Fruit fly (Drosophila melanogaster) whole organism, adult: ENCODE data around the gene Traf6.

Experiments
- CG11617 ChIP-seq: fragments of 200-800 bp; sonication (Bioruptor generic); optimal IDR thresholded peaks from 2 replicates; lab custom pipeline; 2017; ENCODE audit warnings: mild to moderate bottlenecking, missing biosample characterization, missing genetic modification reagents, missing genetic modification characterization
- CG12768 ChIP-seq: fragments of 200-800 bp; sonication (Bioruptor generic); optimal IDR thresholded peaks from 2 replicates; lab custom pipeline; 2017; ENCODE audit warnings: missing biosample characterization, missing genetic modification characterization, mild to moderate bottlenecking, moderate library complexity, missing genetic modification reagents
- CG14711 ChIP-seq: fragments of 200-800 bp; sonication (Bioruptor generic); optimal IDR thresholded peaks from 2 replicates; lab custom pipeline; 2018; ENCODE audit warnings: missing biosample characterization, mild to moderate bottlenecking, missing genetic modification characterization, moderate library complexity
- CG1620 ChIP-seq: fragments of 200-800 bp; sonication (Bioruptor generic); optimal IDR thresholded peaks from 2 replicates; lab custom pipeline; 2016; ENCODE audit warnings: missing biosample characterization, missing genetic modification characterization
- CG33017 ChIP-seq: fragments of 200-800 bp; sonication (Bioruptor generic); optimal IDR thresholded peaks from 2 replicates; lab custom pipeline; 2018; ENCODE audit warnings: missing biosample characterization, mild to moderate bottlenecking, missing genetic modification characterization, moderate library complexity
- CG5204 ChIP-seq: fragments of 200-800 bp; sonication (Bioruptor generic); optimal IDR thresholded peaks from 2 replicates; lab custom pipeline; 2016; ENCODE audit warnings: missing biosample characterization, missing genetic modification characterization
- CG7045 ChIP-seq: fragments of 200-800 bp; sonication (Bioruptor generic); optimal IDR thresholded peaks from 2 replicates; lab custom pipeline; 2017; ENCODE audit warnings: missing biosample characterization, mild to moderate bottlenecking, missing genetic modification characterization
- CG7101 ChIP-seq: fragments of 200-800 bp; sonication (Bioruptor generic); optimal IDR thresholded peaks from 2 replicates; lab custom pipeline; 2018; ENCODE audit warnings: missing biosample characterization, mild to moderate bottlenecking, missing genetic modification characterization, moderate library complexity
- Clk ChIP-seq: fragments of 200-800 bp; sonication (Bioruptor generic); optimal IDR thresholded peaks from 2 replicates; lab custom pipeline; 2017; ENCODE audit warnings: missing biosample characterization, missing genetic modification characterization
- Crg-1 ChIP-seq: fragments of 200-800 bp; sonication (Bioruptor generic); optimal IDR thresholded peaks from 2 replicates; lab custom pipeline; 2016; ENCODE audit warnings: missing biosample characterization, missing genetic modification characterization
- Hr96 ChIP-seq: fragments of 200-800 bp; sonication (Bioruptor generic); optimal IDR thresholded peaks from 2 replicates; lab custom pipeline; 2016; ENCODE audit warnings: missing biosample characterization, missing genetic modification characterization
- Mnt ChIP-seq: fragments of 200-800 bp; sonication (Bioruptor generic); optimal IDR thresholded peaks from 2 replicates; lab custom pipeline; 2016; ENCODE audit warnings: missing biosample characterization, mild to moderate bottlenecking, missing genetic modification characterization
- bab1 ChIP-seq: fragments of 200-800 bp; sonication (Bioruptor generic); optimal IDR thresholded peaks from 3 replicates; lab custom pipeline; 2019; ENCODE audit warnings: missing biosample characterization, mild to moderate bottlenecking, missing genetic modification characterization, moderate library complexity
- cic ChIP-seq: fragments of 200-800 bp; sonication (Bioruptor generic); optimal IDR thresholded peaks from 2 replicates; lab custom pipeline; 2017; ENCODE audit warnings: missing biosample characterization, mild to moderate bottlenecking, missing genetic modification characterization, moderate library complexity
- cnc ChIP-seq, 2 experiments: fragments of >200 bp; optimal IDR thresholded peaks; 2 replicates each; lab custom pipeline; 2017
- kay ChIP-seq: fragments of 200-800 bp; sonication (Bioruptor generic); peaks from one replicate; lab custom pipeline; 2016; ENCODE audit warnings: missing biosample characterization, missing genetic modification characterization, borderline replicate concordance
- ovo ChIP-seq: fragments of 200-800 bp; sonication (Bioruptor generic); optimal IDR thresholded peaks from 2 replicates; lab custom pipeline; 2016; ENCODE audit warnings: missing biosample characterization, missing genetic modification characterization
- pad ChIP-seq: fragments of 200-800 bp; sonication (Bioruptor generic); optimal IDR thresholded peaks from 3 replicates; lab custom pipeline; 2017; ENCODE audit warnings: missing biosample characterization, missing genetic modification characterization, mild to moderate bottlenecking, moderate library complexity, missing genetic modification reagents
- tj ChIP-seq: fragments of 200-800 bp; sonication (Bioruptor generic); optimal IDR thresholded peaks from 3 replicates; lab custom pipeline; 2017; ENCODE audit warnings: missing biosample characterization, mild to moderate bottlenecking, missing genetic modification characterization, moderate library complexity
- toe ChIP-seq: fragments of 200-800 bp; sonication (Bioruptor generic); optimal IDR thresholded peaks from 2 replicates; lab custom pipeline; 2016; ENCODE audit warnings: missing biosample characterization, missing genetic modification characterization

The Traf6 gene

DNA sequence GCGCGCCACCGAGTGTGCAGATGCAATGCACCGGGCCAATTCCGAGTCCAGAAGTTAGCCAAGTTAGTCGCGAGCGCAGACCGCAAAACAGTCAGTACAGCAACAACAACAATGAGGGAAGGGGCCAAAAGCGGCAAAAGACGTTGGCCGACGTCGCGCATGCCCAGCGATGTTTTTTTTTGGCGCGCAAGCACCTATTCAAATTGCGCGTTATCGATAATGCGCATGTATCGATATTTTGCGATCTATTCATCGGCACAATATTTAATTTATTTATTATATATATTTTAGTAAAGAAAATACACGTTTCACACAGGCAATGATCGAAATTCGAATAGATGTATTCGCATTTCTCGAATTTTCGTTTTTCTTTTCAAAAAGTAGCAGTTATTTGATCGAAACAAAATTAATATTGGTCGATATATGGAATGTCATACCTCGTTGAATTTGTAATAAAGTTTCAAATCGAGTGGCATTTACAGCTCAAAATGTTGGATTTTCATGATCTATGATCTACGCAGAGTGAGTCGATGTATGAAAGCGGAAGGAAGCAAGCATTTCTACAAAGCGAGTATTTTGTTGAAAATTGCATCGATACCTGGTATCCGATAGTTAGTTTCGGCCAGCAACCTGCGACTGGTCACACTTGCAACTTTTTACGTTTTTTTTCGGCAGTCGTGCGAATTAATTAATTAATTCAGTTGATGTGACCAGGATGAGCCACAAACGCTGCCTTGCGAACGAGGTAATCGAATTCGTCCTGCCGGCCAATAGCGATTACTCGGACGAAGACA lies 27.8 kb downstream of the Traf6 start, which contains the start of gene CG2116:
CG2116 (plus strand) TSS at position 609 of the 794 bp plus-strand sequence.
- TF ChIP-seq pad (GFP tag; lab: Kevin White, UChicago) (peak; percentile 25), toe (GFP tag; lab: Kevin White, UChicago) (peak; percentile 8), CG33017 (tag; lab: Kevin White, UChicago) (no peak), ovo (GFP tag; lab: Kevin White, UChicago) (no peak), bab1 (GFP tag; lab: Kevin White, UChicago) (peak; percentile 14), kay (GFP tag; lab: Kevin White, UChicago) (no peak), Mnt (GFP tag; lab: Kevin White, UChicago) (peak; percentile 47), tj (GFP tag; lab: Kevin White, UChicago) (no peak), CG7101 (peak; percentile 7), CG1620 (peak; percentile 24), cnc (optimal IDR thresholded peaks at IDR 0.05; lab: Kevin White, UChicago) (no peak), cic (GFP tag; lab: Kevin White, UChicago) (no peak)

DNA sequence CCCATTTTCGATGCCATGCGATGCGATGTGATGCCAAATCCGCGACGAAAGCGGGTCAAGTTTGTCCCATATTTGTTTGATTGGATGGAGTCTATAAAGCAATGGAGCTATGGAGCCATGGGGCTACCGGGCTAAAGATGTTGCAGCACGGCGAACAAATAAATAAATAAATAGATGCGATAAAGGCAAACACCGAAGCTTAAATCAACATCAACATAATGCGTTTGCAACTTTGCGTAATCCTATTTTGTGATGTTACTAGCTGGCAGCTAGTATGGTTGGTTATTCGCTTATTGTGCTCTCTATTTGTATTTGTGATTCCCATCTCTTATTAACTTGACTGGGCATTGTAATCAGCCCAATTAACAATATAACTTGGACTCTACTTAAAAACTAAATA lies 29.1 kb downstream of the Traf6 start:
- no peak for TF ChIP-seq CG7045
- TF ChIP-seq CG7101 = no peak
- TF ChIP-seq toe (GFP tag; lab: Kevin White, UChicago) = no peak
- no peak for TF ChIP-seq CG12768 (GFP tag; lab: Kevin White, UChicago)
- TF ChIP-seq Hr96 = no peak
- no peak for TF ChIP-seq pad (GFP tag; lab: Kevin White, UChicago)
- no peak for TF ChIP-seq bab1 (GFP tag; lab: Kevin White, UChicago)
- no peak for TF ChIP-seq kay (GFP tag; lab: Kevin White, UChicago)
- no peak for TF ChIP-seq tj (GFP tag; lab: Kevin White, UChicago)
- no peak for TF ChIP-seq CG11617 (GFP tag; lab: Kevin White, UChicago)
- TF ChIP-seq cnc (optimal IDR thresholded peaks at IDR 0.05; lab: Kevin White, UChicago) = no peak

DNA sequence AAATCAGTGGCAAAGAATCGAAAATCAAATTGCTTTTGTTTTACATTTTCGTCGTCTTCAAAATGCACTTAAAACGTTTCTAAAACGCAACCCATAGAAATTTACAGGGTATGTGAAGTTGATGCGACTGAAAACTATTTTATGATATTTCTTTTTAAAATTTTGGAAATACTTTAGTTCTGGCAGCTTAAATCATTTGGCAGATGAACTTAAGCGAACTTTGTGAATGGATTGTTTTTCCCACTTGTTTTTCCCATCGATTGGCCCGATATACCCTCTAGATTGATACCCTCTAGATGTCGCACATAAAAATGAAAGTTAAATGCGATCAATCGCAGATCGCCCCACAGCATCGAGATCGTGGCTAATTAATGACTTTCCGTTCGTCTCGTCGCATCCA lies 31.0 kb downstream of the Traf6 start:
- TF ChIP-seq pad (GFP tag; lab: Kevin White, UChicago) (no peak), CG5204 (GFP tag; lab: Kevin White, UChicago) (no peak), CG7045 (no peak), kay (GFP tag; lab: Kevin White, UChicago) (no peak), cic (GFP tag; lab: Kevin White, UChicago) (no peak)

DNA sequence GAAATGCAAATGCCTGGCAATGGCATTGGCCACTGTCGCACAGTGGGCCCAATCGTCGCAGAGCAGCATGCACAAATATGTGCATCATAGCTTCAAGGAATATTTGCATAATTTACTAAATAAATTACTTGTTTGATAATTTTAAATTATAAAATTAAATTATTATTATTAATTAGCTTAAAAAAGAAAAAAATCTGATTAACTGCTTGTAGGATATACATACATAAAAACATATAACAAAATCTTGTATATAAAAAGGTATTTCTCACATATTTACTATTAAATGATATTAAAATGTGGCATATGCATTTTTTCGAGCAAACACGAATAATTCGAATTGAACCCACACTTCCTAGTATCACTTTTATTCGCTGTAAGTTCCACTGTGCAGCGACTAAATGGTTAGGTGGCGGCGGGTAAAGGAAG lies 31.9 kb downstream of the Traf6 start:
- TF ChIP-seq toe (GFP tag; lab: Kevin White, UChicago) = no peak
- TF ChIP-seq pad (GFP tag; lab: Kevin White, UChicago) = no peak
- no peak for TF ChIP-seq Crg-1 (GFP tag; lab: Kevin White, UChicago)
- TF ChIP-seq Mnt (GFP tag; lab: Kevin White, UChicago) = no peak
- TF ChIP-seq CG7045 = no peak
- no peak for TF ChIP-seq cnc (optimal IDR thresholded peaks at IDR 0.05; lab: Kevin White, UChicago)
- no peak for TF ChIP-seq tj (GFP tag; lab: Kevin White, UChicago)
- TF ChIP-seq CG1620 = no peak
- TF ChIP-seq Hr96 = no peak
- no peak for TF ChIP-seq CG7101
- no peak for TF ChIP-seq bab1 (GFP tag; lab: Kevin White, UChicago)
- no peak for TF ChIP-seq cic (GFP tag; lab: Kevin White, UChicago)
- TF ChIP-seq CG11617 (GFP tag; lab: Kevin White, UChicago) = no peak
- TF ChIP-seq CG33017 (tag; lab: Kevin White, UChicago) = no peak
- TF ChIP-seq CG14711 (tag; lab: Kevin White, UChicago) = no peak

DNA sequence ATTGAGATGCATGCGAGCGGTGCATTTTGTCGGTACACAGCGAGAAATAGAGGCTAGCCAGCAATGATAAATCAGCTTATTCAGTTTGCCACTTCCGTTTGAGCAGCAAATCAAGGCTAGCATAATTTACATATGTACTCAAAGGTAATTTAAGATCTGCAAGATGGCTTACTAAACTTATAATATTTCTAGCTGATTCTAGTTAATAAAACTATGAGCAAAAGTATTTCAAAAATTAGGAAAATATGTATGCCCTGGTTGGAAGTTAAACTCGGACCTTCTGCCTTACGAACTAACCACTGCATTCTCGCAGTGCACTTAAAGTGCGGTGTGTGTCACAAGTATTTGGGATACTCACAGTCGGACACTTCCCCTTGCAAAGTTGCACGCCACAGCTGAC lies 34.4 kb downstream of the Traf6 start:
- TF ChIP-seq kay (GFP tag; lab: Kevin White, UChicago) (no peak), tj (GFP tag; lab: Kevin White, UChicago) (no peak), CG1620 (no peak)

DNA sequence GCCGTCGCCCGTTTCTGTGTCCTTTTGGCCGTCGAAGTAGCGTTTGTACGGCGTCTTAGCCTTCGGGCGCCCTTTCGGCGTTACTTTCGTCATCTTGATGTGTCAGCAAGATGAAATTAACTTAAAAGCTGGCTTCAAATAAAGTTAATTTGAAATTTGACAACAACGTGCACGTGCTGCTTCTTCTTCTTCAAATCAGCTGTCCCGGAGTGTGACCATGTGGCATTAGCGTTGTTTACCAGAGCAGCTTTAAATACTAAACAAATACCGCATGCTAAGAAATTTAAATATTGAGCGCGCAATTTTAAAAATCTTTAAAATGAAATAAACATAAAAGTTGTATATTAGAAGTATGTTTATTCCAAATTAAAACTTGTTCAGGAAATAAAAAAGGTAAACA lies 36.2 kb downstream of the Traf6 start, which contains the start of gene CG2260:
CG2260 (minus strand) TSS at position 209 of the 400 bp plus-strand sequence.
- TF ChIP-seq CG11617 (GFP tag; lab: Kevin White, UChicago) (no peak), Mnt (GFP tag; lab: Kevin White, UChicago) (peak; percentile 100), CG14711 (tag; lab: Kevin White, UChicago) (no peak), bab1 (GFP tag; lab: Kevin White, UChicago) (peak; percentile 57), Clk (GFP tag; lab: Kevin White, UChicago) (no peak), toe (GFP tag; lab: Kevin White, UChicago) (no peak)

DNA sequence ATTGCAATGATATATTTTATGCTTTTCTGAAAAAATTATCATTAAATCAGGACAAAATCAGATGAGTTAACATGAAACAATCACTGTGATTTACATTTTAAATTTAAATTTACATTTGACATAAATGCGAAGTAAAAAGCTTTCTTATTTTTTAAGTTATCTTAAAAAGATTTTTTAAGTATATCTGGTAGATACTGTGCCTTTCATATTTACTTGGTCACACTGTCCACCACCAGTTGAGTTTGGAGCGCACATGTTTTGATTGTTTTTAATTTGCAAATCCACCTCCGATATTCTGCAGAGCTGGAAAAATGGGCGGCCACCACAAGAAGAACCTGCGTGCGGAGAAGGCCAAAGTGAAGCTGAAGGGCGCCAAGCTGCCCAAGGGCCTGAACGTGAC lies 40.4 kb downstream of the Traf6 start, which contains the start of gene CG1575:
CG1575 (plus strand) TSS at position 200 of the 400 bp plus-strand sequence.
- TF ChIP-seq Hr96 = no peak
- TF ChIP-seq tj (GFP tag; lab: Kevin White, UChicago) = no peak
- peak; percentile 84 for TF ChIP-seq Mnt (GFP tag; lab: Kevin White, UChicago)
- no peak for TF ChIP-seq kay (GFP tag; lab: Kevin White, UChicago)
